Worm (Caenorhabditis elegans) whole organism, L1 larva: Measurements from ENCODE around the gene F28C1.3.
A peak's percentile ranks its signal among the peaks of the same experiment; 100 is the strongest.

Experiments
- C16A3.4 ChIP-seq: fragments of 150-350 bp; optimal IDR thresholded peaks from 2 replicates; lab custom pipeline; 2014; ENCODE audit warnings: missing biosample characterization, missing genetic modification characterization
- aha-1 ChIP-seq: fragments of 150-350 bp; optimal IDR thresholded peaks from 2 replicates; lab custom pipeline; 2014; ENCODE audit warnings: missing biosample characterization, missing genetic modification characterization
- alr-1 ChIP-seq: fragments of 200-800 bp; sonication (Bioruptor generic); optimal IDR thresholded peaks from 2 replicates; lab custom pipeline; 2018; ENCODE audit warnings: borderline replicate concordance, mild to moderate bottlenecking, missing genetic modification characterization, missing compliant biosample characterization
- ceh-90 ChIP-seq: sonication (generic microtip); optimal IDR thresholded peaks from 2 replicates; lab custom pipeline; 2016; ENCODE audit warnings: missing genetic modification characterization, missing compliant biosample characterization
- ces-1 ChIP-seq: fragments of 150-350 bp; optimal IDR thresholded peaks from 2 replicates; lab custom pipeline; 2014; ENCODE audit warnings: missing biosample characterization, missing genetic modification reagents, missing genetic modification characterization
- dsc-1 ChIP-seq: sonication (generic microtip); optimal IDR thresholded peaks from 2 replicates; lab custom pipeline; 2016; ENCODE audit warnings: mild to moderate bottlenecking, missing genetic modification characterization, missing compliant biosample characterization
- efl-1 ChIP-seq, 4 experiments: fragments of 150-350 bp; optimal IDR thresholded peaks in 3 of 4; peaks in 1 of 4; 1 replicate in 1 of 4; 2 replicates in 3 of 4; lab custom pipeline; 2014; ENCODE audit warnings: missing biosample characterization in 2 of 4, missing genetic modification characterization in 2 of 4, missing genetic modification reagents in 2 of 4
- efl-3 ChIP-seq: fragments of 200-800 bp; sonication (Bioruptor generic); optimal IDR thresholded peaks from 2 replicates; lab custom pipeline; 2018; ENCODE audit warnings: mild to moderate bottlenecking, missing genetic modification characterization, missing compliant biosample characterization
- ets-5 ChIP-seq: fragments of 200-800 bp; sonication (Bioruptor generic); IDR thresholded peaks from 2 replicates; pipeline ENCODE4 v1.3.6; 2022; ENCODE audit warnings: missing genetic modification characterization, missing compliant biosample characterization
- fkh-4 ChIP-seq: sonication (generic microtip); optimal IDR thresholded peaks from 2 replicates; lab custom pipeline; 2016; ENCODE audit warnings: missing compliant biosample characterization, missing genetic modification characterization, borderline replicate concordance
- fkh-8 ChIP-seq: sonication (generic microtip); optimal IDR thresholded peaks from 2 replicates; lab custom pipeline; 2016; ENCODE audit warnings: mild to moderate bottlenecking, missing genetic modification characterization, missing compliant biosample characterization
- fos-1 ChIP-seq: fragments of 150-350 bp; optimal IDR thresholded peaks from 2 replicates; lab custom pipeline; 2014; ENCODE audit warnings: missing biosample characterization, missing genetic modification characterization
- hlh-17 ChIP-seq: fragments of 200-800 bp; sonication (Bioruptor generic); optimal IDR thresholded peaks from 2 replicates; lab custom pipeline; 2018; ENCODE audit warnings: missing genetic modification characterization, mild to moderate bottlenecking, missing compliant biosample characterization, moderate library complexity, borderline replicate concordance
- isw-1 ChIP-seq: fragments of 200-800 bp; sonication (Bioruptor generic); IDR thresholded peaks from 2 replicates; pipeline ENCODE4 v1.3.6; 2022; ENCODE audit warnings: missing genetic modification characterization, missing compliant biosample characterization
- jun-1 ChIP-seq: fragments of 150-350 bp; optimal IDR thresholded peaks from 2 replicates; lab custom pipeline; 2014; ENCODE audit warnings: missing biosample characterization, missing genetic modification reagents, missing genetic modification characterization
- lin-14 ChIP-seq: fragments of 200-800 bp; sonication (Bioruptor generic); optimal IDR thresholded peaks from 2 replicates; lab custom pipeline; 2018; ENCODE audit warnings: mild to moderate bottlenecking, missing genetic modification characterization, moderate library complexity, missing compliant biosample characterization
- lin-35 ChIP-seq, 2 experiments: fragments of 150-350 bp; optimal IDR thresholded peaks; 2 replicates each; lab custom pipeline; 2014; ENCODE audit warnings: missing biosample characterization in 2 of 2, missing genetic modification characterization in 2 of 2, missing genetic modification reagents in 2 of 2
- lin-39 ChIP-seq: fragments of 150-350 bp; optimal IDR thresholded peaks from 2 replicates; lab custom pipeline; 2014; ENCODE audit warnings: missing biosample characterization, missing genetic modification reagents, missing genetic modification characterization
- lir-3 ChIP-seq: sonication (generic microtip); optimal IDR thresholded peaks from 2 replicates; lab custom pipeline; 2016; ENCODE audit warnings: mild to moderate bottlenecking, missing genetic modification characterization, moderate library complexity, missing compliant biosample characterization; ENCODE audit not compliant: poor library complexity
- lsy-2 ChIP-seq, 2 experiments: fragments of 150-350 bp; optimal IDR thresholded peaks; 2 replicates each; lab custom pipeline; 2014; ENCODE audit warnings: missing biosample characterization in 2 of 2, missing genetic modification characterization in 2 of 2
- mab-9 ChIP-seq: fragments of 200-800 bp; sonication (Bioruptor generic); IDR thresholded peaks from 2 replicates; pipeline ENCODE4 v1.3.6; 2022; ENCODE audit warnings: missing genetic modification reagents, missing genetic modification characterization, missing compliant biosample characterization
- mef-2 ChIP-seq: fragments of 150-350 bp; optimal IDR thresholded peaks from 2 replicates; lab custom pipeline; 2014; ENCODE audit warnings: missing biosample characterization, missing genetic modification characterization
- mep-1 ChIP-seq: fragments of 150-350 bp; optimal IDR thresholded peaks from 2 replicates; lab custom pipeline; 2014; ENCODE audit warnings: missing biosample characterization, missing genetic modification characterization
- nhr-11 ChIP-seq: fragments of 150-350 bp; optimal IDR thresholded peaks from 2 replicates; lab custom pipeline; 2014; ENCODE audit warnings: missing biosample characterization, missing genetic modification characterization
- nhr-19 ChIP-seq: fragments of 200-800 bp; sonication (Bioruptor generic); conservative IDR thresholded peaks from 2 replicates; pipeline ENCODE4 v1.3.6; 2022; ENCODE audit warnings: missing genetic modification characterization, missing compliant biosample characterization
- nhr-20 ChIP-seq: sonication (generic microtip); optimal IDR thresholded peaks from 2 replicates; lab custom pipeline; 2016; ENCODE audit warnings: mild to moderate bottlenecking, missing genetic modification characterization, missing compliant biosample characterization
- nhr-28 ChIP-seq: fragments of 150-350 bp; optimal IDR thresholded peaks from 2 replicates; lab custom pipeline; 2014; ENCODE audit warnings: missing biosample characterization, missing genetic modification characterization
- nhr-71 ChIP-seq: sonication (generic microtip); optimal IDR thresholded peaks from 2 replicates; lab custom pipeline; 2016; ENCODE audit warnings: mild to moderate bottlenecking, missing genetic modification characterization, moderate library complexity, missing compliant biosample characterization
- nhr-76 ChIP-seq: sonication (generic microtip); optimal IDR thresholded peaks from 2 replicates; lab custom pipeline; 2017; ENCODE audit warnings: missing biosample characterization, missing genetic modification characterization
- nhr-77 ChIP-seq: fragments of 150-350 bp; optimal IDR thresholded peaks from 2 replicates; lab custom pipeline; 2014; ENCODE audit warnings: missing biosample characterization, missing genetic modification characterization
- nhr-84 ChIP-seq: sonication (generic microtip); optimal IDR thresholded peaks from 2 replicates; lab custom pipeline; 2017; ENCODE audit warnings: missing biosample characterization, missing genetic modification characterization
- nhr-90 ChIP-seq: sonication (generic microtip); optimal IDR thresholded peaks from 2 replicates; lab custom pipeline; 2016; ENCODE audit warnings: mild to moderate bottlenecking, missing genetic modification characterization, missing compliant biosample characterization; ENCODE audit not compliant: poor library complexity
- pqm-1 ChIP-seq: sonication (generic microtip); optimal IDR thresholded peaks from 3 replicates; lab custom pipeline; 2017; ENCODE audit warnings: missing biosample characterization, missing genetic modification characterization
- rnt-1 ChIP-seq: sonication (generic microtip); optimal IDR thresholded peaks from 2 replicates; lab custom pipeline; 2016; ENCODE audit warnings: mild to moderate bottlenecking, missing genetic modification characterization, moderate library complexity, missing compliant biosample characterization
- skn-1 ChIP-seq: fragments of 150-350 bp; optimal IDR thresholded peaks from 2 replicates; lab custom pipeline; 2014; ENCODE audit warnings: missing biosample characterization, missing genetic modification characterization
- snpc-4 ChIP-seq: fragments of 150-350 bp; optimal IDR thresholded peaks from 2 replicates; lab custom pipeline; 2014; ENCODE audit warnings: missing biosample characterization, missing genetic modification characterization
- snu-23 ChIP-seq: sonication (generic microtip); optimal IDR thresholded peaks from 2 replicates; lab custom pipeline; 2016; ENCODE audit warnings: missing genetic modification characterization, missing compliant biosample characterization
- sptf-1 ChIP-seq: fragments of 150-350 bp; optimal IDR thresholded peaks from 2 replicates; lab custom pipeline; 2014; ENCODE audit warnings: missing biosample characterization, missing genetic modification characterization
- sup-37 ChIP-seq: fragments of 200-800 bp; sonication (Bioruptor generic); optimal IDR thresholded peaks from 2 replicates; lab custom pipeline; 2018; ENCODE audit warnings: mild to moderate bottlenecking, missing genetic modification characterization, missing compliant biosample characterization
- tbx-2 ChIP-seq: sonication (generic microtip); optimal IDR thresholded peaks from 2 replicates; lab custom pipeline; 2016; ENCODE audit warnings: missing genetic modification characterization, missing compliant biosample characterization
- ztf-11 ChIP-seq, 2 experiments: sonication (generic microtip); optimal IDR thresholded peaks; 2 replicates each; lab custom pipeline; 2016 to 2017; ENCODE audit warnings: missing genetic modification characterization in 2 of 2, missing biosample characterization in 1 of 2, missing compliant biosample characterization in 1 of 2
- ztf-4 ChIP-seq: fragments of 150-350 bp; optimal IDR thresholded peaks from 2 replicates; lab custom pipeline; 2014; ENCODE audit warnings: missing biosample characterization, missing genetic modification characterization

F28C1.3 gene

DNA sequence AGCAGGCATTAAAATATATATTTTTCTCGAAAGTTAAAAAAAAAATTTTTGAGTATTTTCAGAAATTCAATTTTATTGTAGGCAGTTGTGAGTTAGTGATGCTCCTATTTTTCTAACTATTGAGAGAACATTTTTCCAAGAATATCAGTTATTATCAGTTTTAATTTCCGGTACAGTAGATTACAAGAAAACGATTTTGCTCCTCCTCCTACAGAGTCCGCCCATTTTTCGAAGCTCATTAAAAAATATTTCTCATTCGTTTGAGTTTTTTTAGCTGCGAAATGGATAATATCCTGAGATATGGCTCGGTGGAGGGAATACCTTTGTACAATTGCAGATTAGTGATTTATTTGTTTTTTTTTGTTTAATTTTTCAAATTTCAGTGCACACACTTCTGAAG, 16.1 kb downstream of the F28C1.3 start, which contains the start of gene srt-39:
Gene srt-39 (plus strand): TSS at position 301 of the 400 bp plus-strand sequence.
- TF ChIP-seq fkh-8 (tag; lab: Kevin White, UChicago) (no peak), nhr-11 (tag; lab: Kevin White, UChicago) (no peak), tbx-2 (tag; lab: Kevin White, UChicago) (no peak), lin-35 (GFP tag; optimal IDR thresholded peaks at IDR 0.05; lab: Kevin White, UChicago) (no peak), efl-3 (GFP tag; lab: Kevin White, UChicago) (no peak), jun-1 (no peak), pqm-1 (no peak), C16A3.4 (tag; lab: Kevin White, UChicago) (no peak), lsy-2 (tag; optimal IDR thresholded peaks at IDR 0.05; lab: Kevin White, UChicago) (no peak), lir-3 (tag; lab: Kevin White, UChicago) (no peak), mep-1 (no peak), nhr-90 (tag; lab: Kevin White, UChicago) (no peak), isw-1 (no peak), mef-2 (tag; lab: Kevin White, UChicago) (no peak), fos-1 (tag; lab: Kevin White, UChicago) (no peak), alr-1 (tag; lab: Kevin White, UChicago) (no peak)
- TF ChIP-seq, all 84 proteins: peak for 0

- TF ChIP-seq nhr-28 (tag; lab: Kevin White, UChicago) (no peak), aha-1 (tag; lab: Kevin White, UChicago) (no peak), snu-23 (no peak), mab-9 (GFP tag; lab: Robert Waterston, UW) (no peak), nhr-84 (tag; lab: Kevin White, UChicago) (no peak), alr-1 (tag; lab: Kevin White, UChicago) (no peak), sup-37 (GFP tag; lab: Kevin White, UChicago) (no peak), nhr-77 (tag; lab: Kevin White, UChicago) (no peak), tbx-2 (tag; lab: Kevin White, UChicago) (no peak), ces-1 (GFP tag; lab: Kevin White, UChicago) (no peak), skn-1 (tag; lab: Kevin White, UChicago) (no peak), ceh-90 (tag; lab: Kevin White, UChicago) (no peak), fkh-4 (tag; lab: Kevin White, UChicago) (no peak), nhr-20 (tag; lab: Kevin White, UChicago) (no peak), lin-39 (tag; lab: Kevin White, UChicago) (no peak), sptf-1 (tag; lab: Kevin White, UChicago) (no peak), ztf-4 (no peak)
Measured at ce11 chrV:12486934-12487333, 18.5 kb downstream of the F28C1.3 start, which contains the start of gene inx-11. Gene inx-11 (plus strand): TSS chrV:12487234.

ce11 chrV:12488002-12488401, 19.5 kb downstream of the F28C1.3 start:
- TF ChIP-seq nhr-76 (tag; lab: Kevin White, UChicago), result no peak
- TF ChIP-seq lsy-2 (tag; optimal IDR thresholded peaks at IDR 0.05; lab: Kevin White, UChicago), result peak in 1 of 2 experiments; percentile 41
- peak; percentile 16 for TF ChIP-seq snu-23
- no peak for TF ChIP-seq ztf-11 (tag; optimal IDR thresholded peaks at IDR 0.05; lab: Kevin White, UChicago)
- peak; percentile 1 to 17 for TF ChIP-seq efl-1 (optimal IDR thresholded peaks at IDR 0.05; lab: Kevin White, UChicago)
- no peak for TF ChIP-seq efl-1 (GFP tag; optimal IDR thresholded peaks at IDR 0.05 in 1 of 2; lab: Kevin White, UChicago)
- no peak for TF ChIP-seq hlh-17 (GFP tag; lab: Kevin White, UChicago)
- peak; percentile 47 for TF ChIP-seq rnt-1 (tag; lab: Kevin White, UChicago)
- TF ChIP-seq nhr-71 (tag; lab: Kevin White, UChicago), result peak; percentile 24
- TF ChIP-seq nhr-19 (GFP tag; lab: Robert Waterston, UW), result peak; percentile 15; the same call in 1 of the 2 replicates
- TF ChIP-seq dsc-1 (tag; lab: Kevin White, UChicago), result peak; percentile 50
- TF ChIP-seq snpc-4, result peak; percentile 64
- no peak for TF ChIP-seq ets-5
- TF ChIP-seq lin-14 (GFP tag; lab: Kevin White, UChicago), result peak; percentile 60
- TF ChIP-seq mef-2 (tag; lab: Kevin White, UChicago), result no peak
